Worm (Caenorhabditis elegans) whole organism, L4/young adult: Measurements from ENCODE around the gene cya-1.

Source experiments
- W03F9.2 ChIP-seq: fragments of 150-350 bp; optimal IDR thresholded peaks from 2 replicates; lab custom pipeline; 2014; ENCODE audit warnings: missing biosample characterization, missing genetic modification characterization
- dao-5 ChIP-seq: sonication (generic microtip); optimal IDR thresholded peaks from 2 replicates; lab custom pipeline; 2016; ENCODE audit warnings: missing genotype, missing genetic modification characterization, moderate library complexity, missing compliant biosample characterization
- him-1 ChIP-seq: sonication (generic microtip); optimal IDR thresholded peaks from 2 replicates; lab custom pipeline; 2016; ENCODE audit warnings: missing genotype, missing genetic modification reagents, missing genetic modification characterization, missing compliant biosample characterization

- TF ChIP-seq him-1 (tag; lab: Kevin White, UChicago) (no peak), dao-5 (no peak), W03F9.2 (tag; lab: Kevin White, UChicago) (no peak)
Observed at ce11 chrIII:9083118-9083517, 26.0 kb downstream of the cya-1 start.
